Fruit fly (Drosophila melanogaster) whole organism, embryonic: ENCODE measurements around the gene CG9757.
A peak's percentile ranks its signal among the peaks of the same experiment; 100 is the strongest.

ENCODE experiments used
- Atf-2 ChIP-seq: fragments of 200-800 bp; sonication (Bioruptor generic); optimal IDR thresholded peaks from 2 replicates; lab custom pipeline; 2016; ENCODE audit warnings: missing biosample characterization, missing genetic modification characterization
- CG1024 ChIP-seq: fragments of 200-800 bp; sonication (Bioruptor generic); IDR thresholded peaks from 2 replicates; pipeline ENCODE4 v1.3.6; 2022; ENCODE audit warnings: missing biosample characterization, missing genetic modification characterization
- CG10462 ChIP-seq: fragments of 200-800 bp; sonication (Bioruptor generic); optimal IDR thresholded peaks from 2 replicates; lab custom pipeline; 2016; ENCODE audit warnings: missing biosample characterization, missing genetic modification characterization
- CG11247 ChIP-seq: fragments of 200-800 bp; sonication (Bioruptor generic); IDR thresholded peaks from 2 replicates; pipeline ENCODE4 v1.3.6; 2022; ENCODE audit warnings: missing biosample characterization, missing genetic modification characterization
- CG11456 ChIP-seq: fragments of 200-800 bp; sonication (Bioruptor generic); IDR thresholded peaks from 3 replicates; pipeline ENCODE4 v1.3.6; 2022; ENCODE audit warnings: missing biosample characterization, missing genetic modification characterization
- CG12299 ChIP-seq: fragments of 200-800 bp; sonication (Bioruptor generic); optimal IDR thresholded peaks from 2 replicates; lab custom pipeline; 2018; ENCODE audit warnings: missing biosample characterization, mild to moderate bottlenecking, missing genetic modification characterization
- CG14441 ChIP-seq: fragments of 200-800 bp; sonication (Bioruptor generic); IDR thresholded peaks from 2 replicates; pipeline ENCODE4 v1.3.6; 2022; ENCODE audit warnings: missing biosample characterization, missing genetic modification characterization
- CG14710 ChIP-seq: fragments of 200-800 bp; sonication (Bioruptor generic); optimal IDR thresholded peaks from 3 replicates; lab custom pipeline; 2019; ENCODE audit warnings: missing biosample characterization, mild to moderate bottlenecking, missing genetic modification characterization, moderate library complexity
- CG1603 ChIP-seq: fragments of 200-800 bp; sonication (Bioruptor generic); optimal IDR thresholded peaks from 2 replicates; lab custom pipeline; 2019; ENCODE audit warnings: missing biosample characterization, mild to moderate bottlenecking, missing genetic modification characterization, moderate library complexity
- CG18599 ChIP-seq: fragments of 200-800 bp; sonication (Bioruptor generic); optimal IDR thresholded peaks from 3 replicates; lab custom pipeline; 2017; ENCODE audit warnings: missing biosample characterization, missing genetic modification characterization, mild to moderate bottlenecking, moderate library complexity, missing genetic modification reagents
- CG2199 ChIP-seq: fragments of 200-800 bp; sonication (Bioruptor generic); IDR thresholded peaks from 3 replicates; pipeline ENCODE4 v1.3.6; 2022; ENCODE audit warnings: missing biosample characterization, missing genetic modification characterization
- CG30020 ChIP-seq: fragments of 200-800 bp; optimal IDR thresholded peaks from 2 replicates; lab custom pipeline; 2019; ENCODE audit warnings: missing biosample characterization, mild to moderate bottlenecking, missing genetic modification characterization, moderate library complexity
- CG3281 ChIP-seq: fragments of 200-800 bp; sonication (Bioruptor generic); optimal IDR thresholded peaks from 3 replicates; lab custom pipeline; 2017; ENCODE audit warnings: missing biosample characterization, mild to moderate bottlenecking, missing genetic modification characterization
- CG4617 ChIP-seq: fragments of 200-800 bp; sonication (Bioruptor generic); optimal IDR thresholded peaks from 3 replicates; lab custom pipeline; 2016; ENCODE audit warnings: missing biosample characterization, missing genetic modification characterization, borderline replicate concordance
- CG6689 ChIP-seq: fragments of 200-800 bp; sonication (Bioruptor generic); IDR thresholded peaks from 2 replicates; pipeline ENCODE4 v1.3.6; 2022; ENCODE audit warnings: missing biosample characterization, missing genetic modification characterization
- CG7745 ChIP-seq: fragments of 200-800 bp; sonication (Bioruptor generic); optimal IDR thresholded peaks from 2 replicates; lab custom pipeline; 2018; ENCODE audit warnings: missing biosample characterization, mild to moderate bottlenecking, missing genetic modification characterization, moderate library complexity
- CG7963 ChIP-seq: fragments of 200-800 bp; sonication (Bioruptor generic); IDR thresholded peaks from 3 replicates; pipeline ENCODE4 v1.3.6; 2022; ENCODE audit warnings: missing biosample characterization, missing genetic modification characterization; ENCODE audit not compliant: partially characterized antibody
- CG9727 ChIP-seq: fragments of 200-800 bp; sonication (Bioruptor generic); optimal IDR thresholded peaks from 3 replicates; lab custom pipeline; 2017; ENCODE audit warnings: missing biosample characterization, mild to moderate bottlenecking, missing genetic modification characterization
- Deaf1 ChIP-seq: fragments of 200-800 bp; optimal IDR thresholded peaks from 3 replicates; lab custom pipeline; 2019; ENCODE audit warnings: missing biosample characterization, mild to moderate bottlenecking, missing genetic modification characterization, moderate library complexity
- Eip74EF ChIP-seq, 2 experiments: fragments of 200-800 bp in 1 of 2; fragments of >200 bp in 1 of 2; sonication (Bioruptor generic) in 1 of 2; optimal IDR thresholded peaks; 2 replicates each; lab custom pipeline; 2017 to 2019; ENCODE audit warnings: missing biosample characterization in 2 of 2, missing genetic modification characterization in 2 of 2, mild to moderate bottlenecking in 1 of 2, moderate library complexity in 1 of 2
- Fer2 ChIP-seq: fragments of 200-800 bp; sonication (Bioruptor generic); optimal IDR thresholded peaks from 2 replicates; lab custom pipeline; 2018; ENCODE audit warnings: missing biosample characterization, mild to moderate bottlenecking, missing genetic modification characterization, moderate library complexity
- H15 ChIP-seq: fragments of 200-800 bp; sonication (Bioruptor generic); IDR thresholded peaks from 3 replicates; pipeline ENCODE4 v1.3.6; 2022; ENCODE audit warnings: missing biosample characterization, missing genetic modification characterization
- HLH4C ChIP-seq: fragments of 200-800 bp; sonication (Bioruptor generic); IDR thresholded peaks from 3 replicates; pipeline ENCODE4 v1.3.6; 2022; ENCODE audit warnings: missing biosample characterization, missing genetic modification characterization; ENCODE audit not compliant: partially characterized antibody
- Hmr ChIP-seq: fragments of 200-800 bp; sonication (Bioruptor generic); optimal IDR thresholded peaks from 3 replicates; lab custom pipeline; 2017; ENCODE audit warnings: mild to moderate bottlenecking, missing biosample characterization, missing genetic modification reagents, missing genetic modification characterization
- Nf-YC ChIP-seq: fragments of 200-800 bp; optimal IDR thresholded peaks from 3 replicates; lab custom pipeline; 2019; ENCODE audit warnings: missing biosample characterization, mild to moderate bottlenecking, missing genetic modification characterization, moderate library complexity
- Rfx ChIP-seq: fragments of 200-800 bp; sonication (Bioruptor generic); IDR thresholded peaks from 2 replicates; pipeline ENCODE4 v1.3.6; 2022; ENCODE audit warnings: missing biosample characterization, missing genetic modification characterization
- Sox102F ChIP-seq: fragments of 200-800 bp; sonication (Bioruptor generic); optimal IDR thresholded peaks from 2 replicates; lab custom pipeline; 2018; ENCODE audit warnings: missing biosample characterization, mild to moderate bottlenecking, missing genetic modification characterization, moderate library complexity
- al ChIP-seq: fragments of 200-800 bp; sonication (Bioruptor generic); IDR thresholded peaks from 2 replicates; pipeline ENCODE4 v1.3.6; 2022; ENCODE audit warnings: missing biosample characterization, missing genetic modification characterization
- bab2 ChIP-seq: fragments of 200-800 bp; sonication (Bioruptor generic); optimal IDR thresholded peaks from 2 replicates; lab custom pipeline; 2016; ENCODE audit warnings: missing biosample characterization, missing genetic modification characterization
- chif ChIP-seq, 2 experiments: fragments of 200-800 bp; sonication (Bioruptor generic); optimal IDR thresholded peaks; 3 replicates each; lab custom pipeline; 2016; ENCODE audit warnings: missing biosample characterization in 2 of 2, missing genetic modification characterization in 2 of 2
- corto ChIP-seq: fragments of 200-800 bp; sonication (Bioruptor generic); optimal IDR thresholded peaks from 2 replicates; lab custom pipeline; 2016; ENCODE audit warnings: missing biosample characterization, mild to moderate bottlenecking, missing genetic modification characterization, moderate library complexity
- cwo ChIP-seq: fragments of 200-800 bp; sonication (Bioruptor generic); optimal IDR thresholded peaks from 3 replicates; lab custom pipeline; 2017; ENCODE audit warnings: missing biosample characterization, missing genetic modification characterization, mild to moderate bottlenecking, moderate library complexity, missing genetic modification reagents
- dati ChIP-seq: fragments of 200-800 bp; sonication (Bioruptor generic); IDR thresholded peaks from 2 replicates; pipeline ENCODE4 v1.3.6; 2022; ENCODE audit warnings: missing biosample characterization, missing genetic modification characterization
- dimm ChIP-seq: fragments of 200-800 bp; sonication (Bioruptor generic); IDR thresholded peaks from 2 replicates; pipeline ENCODE4 v1.3.6; 2022; ENCODE audit warnings: missing biosample characterization, missing genetic modification characterization
- dmrt99B ChIP-seq: fragments of 200-800 bp; sonication (Bioruptor generic); optimal IDR thresholded peaks from 2 replicates; lab custom pipeline; 2018; ENCODE audit warnings: missing biosample characterization, mild to moderate bottlenecking, missing genetic modification characterization, moderate library complexity
- dysf ChIP-seq: fragments of 200-800 bp; sonication (Bioruptor generic); IDR thresholded peaks from 3 replicates; pipeline ENCODE4 v1.3.6; 2022; ENCODE audit warnings: missing biosample characterization, missing genetic modification characterization
- gro ChIP-seq: fragments of 200-800 bp; sonication (Bioruptor generic); optimal IDR thresholded peaks from 2 replicates; lab custom pipeline; 2016; ENCODE audit warnings: missing biosample characterization, missing genetic modification characterization
- ham ChIP-seq: fragments of 200-800 bp; sonication (Bioruptor generic); IDR thresholded peaks from 2 replicates; pipeline ENCODE4 v1.3.6; 2022; ENCODE audit warnings: missing biosample characterization, missing genetic modification characterization
- her ChIP-seq: fragments of 200-800 bp; sonication (Bioruptor generic); optimal IDR thresholded peaks from 2 replicates; lab custom pipeline; 2016; ENCODE audit warnings: missing biosample characterization, missing genetic modification characterization
- kay ChIP-seq: fragments of 200-800 bp; sonication (Bioruptor generic); optimal IDR thresholded peaks from 2 replicates; lab custom pipeline; 2016; ENCODE audit warnings: missing biosample characterization, missing genetic modification characterization
- lab ChIP-seq: fragments of 200-800 bp; sonication (Bioruptor generic); optimal IDR thresholded peaks from 3 replicates; lab custom pipeline; 2017; ENCODE audit warnings: missing biosample characterization, missing genetic modification characterization, mild to moderate bottlenecking, moderate library complexity, missing genetic modification reagents
- lmd ChIP-seq: fragments of 200-800 bp; sonication (Bioruptor generic); IDR thresholded peaks from 2 replicates; pipeline ENCODE4 v1.3.6; 2022; ENCODE audit warnings: missing biosample characterization, missing genetic modification characterization
- nmo ChIP-seq: fragments of 200-800 bp; sonication (Bioruptor generic); optimal IDR thresholded peaks from 2 replicates; lab custom pipeline; 2018; ENCODE audit warnings: missing biosample characterization, mild to moderate bottlenecking, missing genetic modification characterization, moderate library complexity
- repo ChIP-seq: fragments of 200-800 bp; sonication (Bioruptor generic); optimal IDR thresholded peaks from 2 replicates; lab custom pipeline; 2016; ENCODE audit warnings: missing biosample characterization, missing genetic modification characterization
- salm ChIP-seq: fragments of 200-800 bp; sonication (Bioruptor generic); optimal IDR thresholded peaks from 2 replicates; lab custom pipeline; 2018; ENCODE audit warnings: missing biosample characterization, mild to moderate bottlenecking, missing genetic modification characterization
- sens ChIP-seq: fragments of 200-800 bp; sonication (Bioruptor generic); peaks from one replicate; lab custom pipeline; 2016; ENCODE audit warnings: missing biosample characterization, missing genetic modification characterization
- sob ChIP-seq: fragments of 200-800 bp; sonication (Bioruptor generic); IDR thresholded peaks from 2 replicates; pipeline ENCODE4 v1.3.6; 2022; ENCODE audit warnings: missing biosample characterization, missing genetic modification characterization
- tgo ChIP-seq: fragments of 200-800 bp; sonication (Bioruptor generic); IDR thresholded peaks from 3 replicates; pipeline ENCODE4 v1.3.6; 2022; ENCODE audit warnings: missing biosample characterization, missing genetic modification characterization
- twi ChIP-seq: fragments of 200-800 bp; optimal IDR thresholded peaks from 2 replicates; lab custom pipeline; 2019; ENCODE audit warnings: missing biosample characterization, mild to moderate bottlenecking, missing genetic modification characterization, moderate library complexity
- vvl ChIP-seq: fragments of 200-800 bp; sonication (Bioruptor generic); IDR thresholded peaks from 2 replicates; pipeline ENCODE4 v1.3.6; 2022; ENCODE audit warnings: missing biosample characterization, missing genetic modification characterization
- wek ChIP-seq: fragments of 200-800 bp; sonication (Bioruptor generic); optimal IDR thresholded peaks from 3 replicates; lab custom pipeline; 2018; ENCODE audit warnings: missing biosample characterization, mild to moderate bottlenecking, missing genetic modification characterization, moderate library complexity

CG9757 gene

DNA sequence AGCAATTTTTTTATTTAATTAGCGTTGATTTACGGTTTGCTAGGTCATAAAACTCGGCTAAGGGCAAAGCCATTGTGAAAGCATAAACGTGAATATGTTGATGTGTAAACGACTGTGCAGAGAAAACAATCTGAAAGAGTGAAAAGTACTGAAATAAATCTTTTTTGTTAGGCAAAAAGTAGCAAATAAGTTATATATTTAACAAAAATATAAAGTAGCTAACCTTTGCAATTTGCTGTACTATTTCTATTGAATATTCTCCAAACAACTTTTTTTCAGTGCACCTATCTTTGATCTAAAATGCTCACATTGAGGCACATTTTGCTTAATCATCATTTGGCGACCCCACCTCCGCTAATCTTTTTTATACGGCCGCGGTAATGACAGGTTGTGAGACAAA is 15.8 kb downstream of the CG9757 start (continued):
- TF ChIP-seq lab, result peak; percentile 15
- no peak for TF ChIP-seq Fer2
- peak; percentile 22 for TF ChIP-seq cwo
- no peak for TF ChIP-seq CG9727 (GFP tag; lab: Kevin White, UChicago)
- TF ChIP-seq CG30020, result no peak
- no peak for TF ChIP-seq bab2 (GFP tag; lab: Kevin White, UChicago)
- TF ChIP-seq gro (GFP tag; lab: Kevin White, UChicago), result peak; percentile 12
- TF ChIP-seq chif (GFP tag; optimal IDR thresholded peaks at IDR 0.05; lab: Kevin White, UChicago), result no peak
- peak; percentile 15; the same call in 1 of the 2 replicates for TF ChIP-seq vvl (GFP tag; lab: Robert Waterston, UW)
- peak; percentile 14 for TF ChIP-seq CG3281
- TF ChIP-seq CG11247, result peak; percentile 12; the same call in 1 of the 2 replicates
- TF ChIP-seq repo (GFP tag; lab: Kevin White, UChicago), result no peak
- TF ChIP-seq al (GFP tag; lab: Robert Waterston, UW), result no peak
- TF ChIP-seq her (GFP tag; lab: Kevin White, UChicago), result no peak
- TF ChIP-seq Hmr (GFP tag; lab: Kevin White, UChicago), result peak; percentile 4
- no peak for TF ChIP-seq CG14441 (GFP tag; lab: Robert Waterston, UW)
- no peak for TF ChIP-seq corto
- peak; percentile 61; the same call in 2 of the 3 replicates for TF ChIP-seq dysf (GFP tag; lab: Robert Waterston, UW)
- no peak for TF ChIP-seq CG4617
- no peak for TF ChIP-seq HLH4C (GFP tag; lab: Robert Waterston, UW)
- peak; percentile 40; the same call in 1 of the 2 replicates for TF ChIP-seq CG6689 (GFP tag; lab: Robert Waterston, UW)
- 0 out of 2 replicates have a peak, but pooled peaks have one; percentile 19 for TF ChIP-seq dati (GFP tag; lab: Robert Waterston, UW)
- TF ChIP-seq tgo (GFP tag; lab: Robert Waterston, UW), result peak; percentile 48; the same call in 2 of the 3 replicates
- TF ChIP-seq CG18599 (GFP tag; lab: Kevin White, UChicago), result peak; percentile 40
- TF ChIP-seq sob (GFP tag; lab: Robert Waterston, UW), result peak; percentile 41; the same call in 1 of the 2 replicates
- TF ChIP-seq Rfx, result peak; percentile 52; the same call in 1 of the 2 replicates
- TF ChIP-seq H15 (GFP tag; lab: Robert Waterston, UW), result no peak
- TF ChIP-seq CG11456 (GFP tag; lab: Robert Waterston, UW), result no peak
- TF ChIP-seq sens, result no peak
- no peak for TF ChIP-seq CG2199 (GFP tag; lab: Robert Waterston, UW)
- peak; percentile 6 for TF ChIP-seq CG1603 (tag; lab: Kevin White, UChicago)
- TF ChIP-seq kay, result no peak
- no peak for TF ChIP-seq CG10462 (GFP tag; lab: Kevin White, UChicago)
- TF ChIP-seq dmrt99B, result peak; percentile 18
- peak; percentile 8 for TF ChIP-seq nmo
- TF ChIP-seq Atf-2, result no peak
- TF ChIP-seq wek (GFP tag; lab: Kevin White, UChicago), result no peak
- peak; percentile 23 for TF ChIP-seq Sox102F
- TF ChIP-seq Nf-YC, result no peak
- no peak for TF ChIP-seq CG1024 (GFP tag; lab: Robert Waterston, UW)
- TF ChIP-seq CG7745 (tag; lab: Kevin White, UChicago), result no peak
- TF ChIP-seq CG7963 (GFP tag; lab: Robert Waterston, UW), result no peak
- TF ChIP-seq Deaf1, result no peak
- TF ChIP-seq twi (tag; lab: Kevin White, UChicago), result no peak
- TF ChIP-seq CG14710 (tag; lab: Kevin White, UChicago), result no peak
- TF ChIP-seq Eip74EF (GFP tag; optimal IDR thresholded peaks at IDR 0.05; lab: Kevin White, UChicago), result no peak
- no peak for TF ChIP-seq CG12299 (tag; lab: Kevin White, UChicago)
- 0 out of 2 replicates have a peak, but pooled peaks have one; percentile 22 for TF ChIP-seq lmd (GFP tag; lab: Robert Waterston, UW)
- no peak for TF ChIP-seq salm (tag; lab: Kevin White, UChicago)
- no peak for TF ChIP-seq dimm (GFP tag; lab: Robert Waterston, UW)
- no peak for TF ChIP-seq ham (GFP tag; lab: Robert Waterston, UW)
